Fruit fly (Drosophila melanogaster): ENCODE data around the gene Tep3.
"Not testable (repeated sequence)": the region's sequence is repeated elsewhere in the genome, so short reads cannot be mapped to it uniquely, and the experiment has no call there.

Tep3 gene

dm6 chr2L:7732570-7732969 lies 30.0 kb downstream of the Tep3 start, which contains the start of gene CG13796:
TSS of gene CG13796 (minus strand) at chr2L:7732670.
- not testable (repeated sequence) for TF ChIP-seq fd85E, CG6808, salr (GFP tag; optimal IDR thresholded peaks at IDR 0.05)

dm6 chr2L:7738709-7739108 lies 36.1 kb downstream of the Tep3 start, which contains the start of gene CG31904:
TSS of gene CG31904 (minus strand) at chr2L:7738809.
- TF ChIP-seq CG8319 (GFP tag; optimal IDR thresholded peaks at IDR 0.05); Gug (GFP tag; IDR thresholded peaks at IDR 0.05); Lpt (GFP tag; optimal IDR thresholded peaks at IDR 0.05): not testable (repeated sequence)

- TF ChIP-seq acj6 (GFP tag; optimal IDR thresholded peaks at IDR 0.05) (no peak), Smox (GFP tag; optimal IDR thresholded peaks at IDR 0.05) (no peak), CG15336 (GFP tag; IDR thresholded peaks at IDR 0.05) (no peak), dsx (GFP tag; optimal IDR thresholded peaks at IDR 0.05; ENCODE audit: poor library complexity, severe bottlenecking) (no peak), esn (GFP tag; optimal IDR thresholded peaks at IDR 0.05) (no peak), Ets96B (tag; optimal IDR thresholded peaks at IDR 0.05) (no peak), Eip78C (GFP tag) (no peak), CG3032 (tag; optimal IDR thresholded peaks at IDR 0.05) (no peak)
Observed at dm6 chr2L:7741437-7741836, 38.8 kb downstream of the Tep3 start, which contains the start of gene Acp1. TSS of gene Acp1 (minus strand) at chr2L:7741537.

dm6 chr2L:7744208-7744607 lies 41.6 kb downstream of the Tep3 start:
- TF ChIP-seq CG10669 (GFP tag; optimal IDR thresholded peaks at IDR 0.05) (no peak), CG6854 (GFP tag; optimal IDR thresholded peaks at IDR 0.05) (no peak), Hr38 (GFP tag; optimal IDR thresholded peaks at IDR 0.05) (no peak), CG7368 (GFP tag; optimal IDR thresholded peaks at IDR 0.05) (no peak), Hr4 (GFP tag; optimal IDR thresholded peaks at IDR 0.05) (no peak), CG9139 (GFP tag; optimal IDR thresholded peaks at IDR 0.05) (no peak), Gug (GFP tag; IDR thresholded peaks at IDR 0.05) (no peak), CG11294 (GFP tag; IDR thresholded peaks at IDR 0.05) (no peak), CG31627 (GFP tag; optimal IDR thresholded peaks at IDR 0.05) (no peak), svp (GFP tag) (no peak), lz (GFP tag; optimal IDR thresholded peaks at IDR 0.05) (no peak), esn (GFP tag; optimal IDR thresholded peaks at IDR 0.05) (no peak), CG6163 (GFP tag; IDR thresholded peaks at IDR 0.05) (no peak), topi (GFP tag; optimal IDR thresholded peaks at IDR 0.05) (no peak), Sox14 (GFP tag; optimal IDR thresholded peaks at IDR 0.05) (no peak), CG3032 (tag; optimal IDR thresholded peaks at IDR 0.05) (no peak), Eip75B (GFP tag; optimal IDR thresholded peaks at IDR 0.05) (no peak)

dm6 chr2L:7744739-7745138 lies 42.1 kb downstream of the Tep3 start, which contains the start of gene CG7214:
TSS of gene CG7214 (minus strand) at chr2L:7744839.
- no peak for TF ChIP-seq CG8632 (GFP tag; optimal IDR thresholded peaks at IDR 0.05)

- TF ChIP-seq CG4318 (GFP tag; optimal IDR thresholded peaks at IDR 0.05) (no peak), Ets21C (GFP tag; optimal IDR thresholded peaks at IDR 0.05) (no peak), CG9139 (GFP tag; optimal IDR thresholded peaks at IDR 0.05) (no peak), spab (GFP tag; optimal IDR thresholded peaks at IDR 0.05) (no peak), CG3919 (GFP tag; optimal IDR thresholded peaks at IDR 0.05) (no peak), CG6276 (GFP tag; optimal IDR thresholded peaks at IDR 0.05) (no peak), CG31627 (GFP tag; optimal IDR thresholded peaks at IDR 0.05) (no peak), Eip93F (GFP tag; optimal IDR thresholded peaks at IDR 0.05) (no peak), Smox (GFP tag; optimal IDR thresholded peaks at IDR 0.05) (no peak), CG6163 (GFP tag; IDR thresholded peaks at IDR 0.05) (no peak), CG32006 (GFP tag; optimal IDR thresholded peaks at IDR 0.05) (no peak), CG15336 (GFP tag; IDR thresholded peaks at IDR 0.05) (no peak), svp (GFP tag) (no peak)
Observed at dm6 chr2L:7746975-7747374, 44.4 kb downstream of the Tep3 start, which contains the start of gene ATPsynGL. TSS of gene ATPsynGL (plus strand) at chr2L:7747275.

All from whole organism, prepupa.